Worm (Caenorhabditis elegans) whole organism, young adult: ENCODE measurements around the gene ttr-45.

Source experiments
- attf-6 ChIP-seq: fragments of 200-800 bp; sonication (Bioruptor generic); IDR thresholded peaks from 2 replicates; pipeline ENCODE4 v1.3.6; 2022; ENCODE audit warnings: missing genetic modification reagents, missing genetic modification characterization, missing compliant biosample characterization
- ccch-3 ChIP-seq: fragments of 200-800 bp; sonication (Bioruptor generic); optimal IDR thresholded peaks from 2 replicates; lab custom pipeline; 2018; ENCODE audit warnings: mild to moderate bottlenecking, missing genetic modification characterization, missing compliant biosample characterization
- lsy-27 ChIP-seq: sonication (generic microtip); optimal IDR thresholded peaks from 2 replicates; lab custom pipeline; 2017; ENCODE audit warnings: missing genetic modification characterization, mild to moderate bottlenecking, missing compliant biosample characterization, antibody characterized with exemption, missing genotype, borderline replicate concordance; ENCODE audit not compliant: insufficient read depth
- snpc-3.4 ChIP-seq: sonication (generic microtip); optimal IDR thresholded peaks from 2 replicates; lab custom pipeline; 2017; ENCODE audit warnings: missing genetic modification characterization, mild to moderate bottlenecking, missing compliant biosample characterization, antibody characterized with exemption, moderate library complexity, missing genotype, missing genetic modification reagents
- snpc-4 ChIP-seq, 5 experiments: fragments of 150-350 bp in 1 of 5; sonication (generic microtip) in 4 of 5; optimal IDR thresholded peaks; 2 replicates each; lab custom pipeline; 2014 to 2018; ENCODE audit warnings: missing genetic modification characterization in 5 of 5, missing biosample characterization in 3 of 5, antibody characterized with exemption in 2 of 5, mild to moderate bottlenecking in 2 of 5, missing compliant biosample characterization in 2 of 5, missing genotype in 2 of 5, moderate library complexity in 2 of 5, missing genetic modification reagents in 1 of 5

DNA sequence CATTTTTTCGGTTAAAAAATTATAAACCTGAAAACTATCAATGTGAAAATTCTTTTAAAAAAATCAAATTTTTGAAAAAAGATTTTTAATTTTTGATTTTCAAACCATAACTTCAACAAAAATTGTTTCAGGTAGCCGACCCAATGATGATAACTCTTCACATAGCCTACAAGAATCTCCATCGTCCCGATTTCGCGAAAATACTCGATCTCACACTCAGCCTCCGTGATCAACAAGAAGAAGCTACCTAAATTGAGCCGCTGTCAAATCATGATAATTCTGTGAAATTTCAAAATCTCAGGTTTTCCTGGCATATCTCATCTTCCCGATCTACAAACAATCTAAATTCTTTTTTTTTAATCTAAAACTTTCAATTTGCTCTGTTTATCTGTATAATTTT lies 3.8 kb upstream of the ttr-45 start:
- TF ChIP-seq snpc-3.4 (tag; lab: Kevin White, UChicago) (no peak), lsy-27 (tag; lab: Kevin White, UChicago) (no peak), snpc-4 (GFP tag; optimal IDR thresholded peaks at IDR 0.05; lab: Kevin White, UChicago) (no peak), snpc-4 (tag; optimal IDR thresholded peaks at IDR 0.05; lab: Kevin White, UChicago) (no peak), attf-6 (GFP tag; lab: Robert Waterston, UW) (no peak), ccch-3 (GFP tag; lab: Kevin White, UChicago) (no peak)
